Fruit fly (Drosophila melanogaster): ENCODE data around the gene fzo.

- TF ChIP-seq psq (optimal IDR thresholded peaks at IDR 0.05): no peak
- TF ChIP-seq CG8478 (optimal IDR thresholded peaks at IDR 0.05): no peak
- no peak for TF ChIP-seq usp (GFP tag; optimal IDR thresholded peaks at IDR 0.05)
- no peak for TF ChIP-seq pan (optimal IDR thresholded peaks at IDR 0.05)
- no peak for TF ChIP-seq Dll (optimal IDR thresholded peaks at IDR 0.05)
- no peak for TF ChIP-seq EcR (GFP tag; optimal IDR thresholded peaks at IDR 0.05)
Observed at dm6 chr3R:23179336-23179735, 24.5 kb downstream of the fzo start.
